Worm (Caenorhabditis elegans) whole organism, late embryonic: ENCODE results near the gene spig-8.

Experiments used
- C38D4.7 ChIP-seq: fragments of 200-800 bp; sonication (Bioruptor generic); optimal IDR thresholded peaks from 2 replicates; lab custom pipeline; 2018; ENCODE audit warnings: mild to moderate bottlenecking, missing genetic modification characterization, moderate library complexity, missing compliant biosample characterization
- F13H6.1 ChIP-seq: sonication (generic microtip); optimal IDR thresholded peaks from 2 replicates; lab custom pipeline; 2016; ENCODE audit warnings: missing genetic modification characterization, missing compliant biosample characterization
- K02D7.2 ChIP-seq: sonication (generic microtip); optimal IDR thresholded peaks from 2 replicates; lab custom pipeline; 2017; ENCODE audit warnings: mild to moderate bottlenecking, missing genetic modification characterization, missing compliant biosample characterization
- K09A11.1 ChIP-seq: sonication (generic microtip); optimal IDR thresholded peaks from 2 replicates; lab custom pipeline; 2017; ENCODE audit warnings: antibody characterized with exemption, mild to moderate bottlenecking, missing genetic modification characterization, missing compliant biosample characterization; ENCODE audit not compliant: insufficient read depth
- ceh-19 ChIP-seq: fragments of 200-800 bp; sonication (Bioruptor generic); optimal IDR thresholded peaks from 2 replicates; lab custom pipeline; 2018; ENCODE audit warnings: mild to moderate bottlenecking, missing genetic modification characterization, missing compliant biosample characterization
- ceh-24 ChIP-seq: sonication (generic microtip); optimal IDR thresholded peaks from 2 replicates; lab custom pipeline; 2016; ENCODE audit warnings: mild to moderate bottlenecking, missing genetic modification characterization, missing compliant biosample characterization
- ceh-6 ChIP-seq: fragments of 200-800 bp; sonication (Bioruptor generic); optimal IDR thresholded peaks from 2 replicates; lab custom pipeline; 2018; ENCODE audit warnings: mild to moderate bottlenecking, missing genetic modification characterization, missing compliant biosample characterization
- che-1 ChIP-seq: sonication (generic microtip); optimal IDR thresholded peaks from 2 replicates; lab custom pipeline; 2016; ENCODE audit warnings: mild to moderate bottlenecking, missing genetic modification characterization, missing compliant biosample characterization
- dmd-4 ChIP-seq: sonication (generic microtip); optimal IDR thresholded peaks from 2 replicates; lab custom pipeline; 2016; ENCODE audit warnings: borderline replicate concordance, missing genetic modification characterization, missing compliant biosample characterization
- elt-4 ChIP-seq: sonication (generic microtip); optimal IDR thresholded peaks from 2 replicates; lab custom pipeline; 2016; ENCODE audit warnings: missing genetic modification characterization, missing compliant biosample characterization
- ets-4 ChIP-seq: sonication (generic microtip); optimal IDR thresholded peaks from 2 replicates; lab custom pipeline; 2016; ENCODE audit warnings: missing genetic modification characterization, missing compliant biosample characterization
- fkh-10 ChIP-seq: fragments of 150-350 bp; optimal IDR thresholded peaks from 2 replicates; lab custom pipeline; 2014; ENCODE audit warnings: missing biosample characterization, missing genetic modification reagents, missing genetic modification characterization
- fkh-6 ChIP-seq: sonication (generic microtip); optimal IDR thresholded peaks from 2 replicates; lab custom pipeline; 2016; ENCODE audit warnings: missing genetic modification characterization, missing compliant biosample characterization
- hlh-13 ChIP-seq: fragments of 200-800 bp; sonication (Bioruptor generic); optimal IDR thresholded peaks from 2 replicates; lab custom pipeline; 2018; ENCODE audit warnings: mild to moderate bottlenecking, missing genetic modification characterization, missing compliant biosample characterization
- hlh-15 ChIP-seq: sonication (generic microtip); optimal IDR thresholded peaks from 2 replicates; lab custom pipeline; 2016; ENCODE audit warnings: missing genetic modification characterization, missing compliant biosample characterization
- hlh-6 ChIP-seq: sonication (generic microtip); optimal IDR thresholded peaks from 2 replicates; lab custom pipeline; 2016; ENCODE audit warnings: missing genotype, missing genetic modification characterization, missing compliant biosample characterization
- hlh-8 ChIP-seq: sonication (generic microtip); optimal IDR thresholded peaks from 2 replicates; lab custom pipeline; 2016; ENCODE audit warnings: missing genotype, missing genetic modification characterization, missing compliant biosample characterization
- lin-11 ChIP-seq: fragments of 200-800 bp; sonication (Bioruptor generic); optimal IDR thresholded peaks from 2 replicates; lab custom pipeline; 2018; ENCODE audit warnings: mild to moderate bottlenecking, missing genetic modification characterization, missing compliant biosample characterization
- nfya-1 ChIP-seq: sonication (generic microtip); optimal IDR thresholded peaks from 2 replicates; lab custom pipeline; 2017; ENCODE audit warnings: missing genetic modification characterization, mild to moderate bottlenecking, missing compliant biosample characterization, antibody characterized with exemption, moderate library complexity
- nhr-11 ChIP-seq: fragments of 150-350 bp; optimal IDR thresholded peaks from 2 replicates; lab custom pipeline; 2014; ENCODE audit warnings: missing biosample characterization, missing genetic modification characterization
- pag-3 ChIP-seq: sonication (generic microtip); optimal IDR thresholded peaks from 2 replicates; lab custom pipeline; 2016; ENCODE audit warnings: missing compliant biosample characterization, missing genetic modification characterization, borderline replicate concordance
- pha-4 ChIP-seq: fragments of 150-350 bp; optimal IDR thresholded peaks from 2 replicates; lab custom pipeline; 2018; ENCODE audit warnings: missing biosample characterization, missing genetic modification reagents, missing genetic modification characterization
- rnt-1 ChIP-seq: sonication (generic microtip); optimal IDR thresholded peaks from 2 replicates; lab custom pipeline; 2016; ENCODE audit warnings: missing genetic modification characterization, missing compliant biosample characterization
- sox-2 ChIP-seq: fragments of 200-800 bp; sonication (Bioruptor generic); IDR thresholded peaks from 2 replicates; pipeline ENCODE4 v1.3.6; 2022; ENCODE audit warnings: missing genetic modification reagents, missing genetic modification characterization, missing compliant biosample characterization
- tbx-7 ChIP-seq: sonication (generic microtip); optimal IDR thresholded peaks from 2 replicates; lab custom pipeline; 2016; ENCODE audit warnings: missing genotype, missing genetic modification characterization, missing compliant biosample characterization
- ttx-3 ChIP-seq: sonication (generic microtip); optimal IDR thresholded peaks from 2 replicates; lab custom pipeline; 2016; ENCODE audit warnings: missing genetic modification reagents, missing genetic modification characterization, missing compliant biosample characterization
- unc-3 ChIP-seq, 2 experiments: fragments of 200-800 bp in 1 of 2; sonication (Bioruptor generic) in 1 of 2; sonication (generic microtip) in 1 of 2; conservative IDR thresholded peaks in 1 of 2; optimal IDR thresholded peaks in 1 of 2; 2 replicates each; pipeline versions ENCODE4 v1.3.6 to Lab custom; 2016 to 2022; ENCODE audit warnings: missing compliant biosample characterization in 2 of 2, missing genetic modification characterization in 2 of 2, missing genetic modification reagents in 1 of 2
- unc-42 ChIP-seq: sonication (generic microtip); optimal IDR thresholded peaks from 2 replicates; lab custom pipeline; 2016; ENCODE audit warnings: missing genotype, missing genetic modification characterization, missing compliant biosample characterization
- unc-55 ChIP-seq: sonication (generic microtip); optimal IDR thresholded peaks from 2 replicates; lab custom pipeline; 2017; ENCODE audit warnings: missing biosample characterization, missing genetic modification reagents, missing genetic modification characterization

Gene spig-8

ce11 chrV:7054598-7054997, at the start of gene spig-8:
spig-8 (plus strand) TSS chrV:7054898.
- TF ChIP-seq K02D7.2 (tag; lab: Kevin White, UChicago) (no peak), pag-3 (tag; lab: Kevin White, UChicago) (no peak), nhr-11 (tag; lab: Kevin White, UChicago) (no peak), C38D4.7 (no peak), ceh-24 (no peak), F13H6.1 (no peak), K09A11.1 (tag; lab: Kevin White, UChicago) (no peak), ets-4 (tag; lab: Kevin White, UChicago) (no peak), che-1 (tag; lab: Kevin White, UChicago) (no peak), unc-3 (GFP tag; conservative IDR thresholded peaks at IDR 0.05; lab: Robert Waterston, UW) (no peak), unc-3 (tag; optimal IDR thresholded peaks at IDR 0.05; lab: Kevin White, UChicago) (no peak), unc-55 (GFP tag; lab: Kevin White, UChicago) (no peak)

DNA sequence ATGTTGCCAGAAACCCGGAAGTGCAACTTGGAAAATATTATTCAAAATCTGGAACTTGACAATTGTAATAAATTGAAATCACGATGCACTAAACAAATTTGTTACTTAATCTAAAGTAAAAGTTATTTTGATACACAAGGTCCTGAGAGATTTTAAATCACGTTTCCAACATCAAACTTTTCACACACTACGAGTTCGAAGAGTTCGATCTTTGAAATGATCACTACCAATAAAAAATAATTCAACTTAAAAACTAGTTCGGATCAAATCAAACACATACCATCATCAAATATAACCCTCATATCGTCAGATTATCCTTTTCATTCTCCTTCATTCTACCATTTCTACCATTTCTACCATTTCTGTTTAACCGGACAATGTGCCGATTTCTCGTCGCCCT, 48.7 kb upstream of the spig-8 start, which contains the start of gene spig-10:
TSS of gene spig-10 (plus strand) at position 301 of the 400 bp plus-strand sequence.
- TF ChIP-seq lin-11 (tag; lab: Kevin White, UChicago) (no peak), ets-4 (tag; lab: Kevin White, UChicago) (no peak), dmd-4 (no peak), K02D7.2 (tag; lab: Kevin White, UChicago) (no peak), hlh-8 (tag; lab: Kevin White, UChicago) (no peak), unc-55 (GFP tag; lab: Kevin White, UChicago) (no peak), hlh-6 (tag; lab: Kevin White, UChicago) (no peak), tbx-7 (tag; lab: Kevin White, UChicago) (no peak), fkh-10 (GFP tag; lab: Kevin White, UChicago) (no peak), hlh-15 (tag; lab: Kevin White, UChicago) (no peak), fkh-6 (tag; lab: Kevin White, UChicago) (no peak), ttx-3 (tag; lab: Kevin White, UChicago) (no peak), nfya-1 (tag; lab: Kevin White, UChicago) (no peak)

ce11 chrV:7007307-7007706, 47.4 kb upstream of the spig-8 start, which contains the start of gene drd-10:
drd-10 (plus strand) TSS chrV:7007607.
- no peak for TF ChIP-seq ceh-19
- TF ChIP-seq hlh-6 (tag; lab: Kevin White, UChicago), result no peak
- no peak for TF ChIP-seq ceh-6
- TF ChIP-seq, all 69 proteins: peak for 0

ce11 chrV:7009461-7009860, 45.2 kb upstream of the spig-8 start, which contains the start of gene C33G8.2:
C33G8.2 (plus strand) TSS chrV:7009761.
- no peak for TF ChIP-seq hlh-13 (GFP tag; lab: Kevin White, UChicago)
- TF ChIP-seq ttx-3 (tag; lab: Kevin White, UChicago), result no peak
- TF ChIP-seq pha-4 (tag; lab: Kevin White, UChicago), result no peak

DNA sequence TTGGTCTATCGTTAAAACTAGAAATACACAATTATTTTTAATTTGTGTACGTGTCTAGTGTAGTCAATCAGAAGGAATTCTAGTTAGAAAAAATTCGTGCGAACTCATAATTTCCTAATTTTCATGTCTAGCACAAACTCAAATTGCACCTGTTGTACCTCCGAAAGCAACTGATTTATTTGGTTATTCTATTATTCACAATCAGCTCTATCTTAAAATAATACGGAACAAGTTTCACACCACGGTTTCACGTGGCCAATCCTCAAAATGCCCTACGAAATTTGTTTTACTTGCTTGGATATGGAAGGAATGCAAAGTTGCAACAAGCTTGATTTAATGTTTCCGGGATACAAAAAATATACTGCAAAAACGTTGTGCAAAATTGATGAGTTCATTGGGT, 42.1 kb upstream of the spig-8 start, which contains the start of gene srw-127:
TSS of gene srw-127 (plus strand) at position 301 of the 400 bp plus-strand sequence.
- no peak for TF ChIP-seq unc-42 (tag; lab: Kevin White, UChicago)
- no peak for TF ChIP-seq ceh-19

DNA sequence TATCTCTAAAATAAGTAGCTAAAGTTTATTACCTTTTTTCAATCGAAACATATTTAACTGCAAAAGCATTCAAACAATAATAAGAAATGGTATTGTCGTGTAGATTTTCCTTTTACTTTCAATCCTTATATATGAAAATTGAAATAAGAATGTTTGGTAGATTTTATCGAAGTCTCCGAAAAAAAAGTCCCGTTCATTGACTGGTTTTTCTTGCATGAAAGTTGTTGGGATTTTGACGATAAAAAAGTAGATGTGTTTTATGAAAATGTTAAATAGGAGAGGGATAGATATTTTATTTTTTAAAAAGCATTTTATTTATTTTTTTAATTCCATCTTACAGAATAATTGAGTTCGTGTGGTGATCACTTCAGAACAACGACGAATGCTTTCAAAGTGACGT, 38.8 kb upstream of the spig-8 start, which contains the start of gene C33G8.13:
TSS of gene C33G8.13 (minus strand) at position 101 of the 400 bp plus-strand sequence.
- TF ChIP-seq rnt-1 (tag; lab: Kevin White, UChicago), result no peak
- TF ChIP-seq che-1 (tag; lab: Kevin White, UChicago), result no peak
- no peak for TF ChIP-seq elt-4 (tag; lab: Kevin White, UChicago)
- no peak for TF ChIP-seq sox-2 (GFP tag; lab: Robert Waterston, UW)
